Worm (Caenorhabditis elegans) whole organism, dauer: ENCODE measurements around the gene osm-12.

ENCODE experiments used
- unc-62 ChIP-seq: sonication (generic microtip); optimal IDR thresholded peaks from 2 replicates; lab custom pipeline; 2017; ENCODE audit warnings: missing biosample characterization, missing genetic modification reagents, missing genetic modification characterization

Gene osm-12

DNA sequence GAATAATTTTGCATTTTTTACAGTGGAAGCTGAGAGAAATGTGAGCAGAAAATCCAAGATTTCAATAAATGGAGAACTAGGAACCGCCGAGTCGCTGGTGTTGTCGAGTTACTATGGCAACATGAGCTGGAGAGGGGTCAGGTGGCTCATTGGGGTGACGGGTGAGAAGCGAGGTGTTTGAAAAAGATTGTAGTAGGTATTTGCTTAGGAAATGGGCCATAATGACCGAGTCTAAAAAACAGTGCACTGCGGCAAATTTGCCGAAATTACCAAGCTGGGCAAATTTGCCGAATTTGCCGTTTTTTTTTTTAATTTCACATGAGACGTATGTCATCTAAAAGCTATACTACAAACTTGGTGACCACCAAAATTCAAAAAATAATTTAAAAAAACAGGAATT, at the start of gene osm-12:
Gene osm-12, minus strand, starts transcription at position 101 of the 400 bp plus-strand sequence.
- TF ChIP-seq unc-62 (GFP tag; lab: Kevin White, UChicago), result no peak

DNA sequence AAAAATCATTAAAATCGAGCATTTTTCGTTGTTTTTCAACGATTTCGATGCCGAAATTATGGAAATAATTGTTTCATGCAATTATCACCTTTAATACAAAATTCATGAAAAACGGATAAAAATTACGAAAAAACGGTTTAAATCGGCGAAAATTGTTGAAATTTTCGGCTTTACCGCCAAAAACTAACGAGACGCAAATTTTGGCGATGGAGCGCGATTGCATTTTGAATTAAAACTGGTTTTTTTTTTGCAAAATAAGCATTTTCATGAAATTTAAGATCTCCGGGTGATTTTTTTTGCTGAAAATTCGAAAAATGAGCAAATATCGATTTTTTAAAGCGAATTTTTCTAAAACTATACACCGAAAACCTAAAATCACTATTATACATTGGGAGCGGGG, 48.8 kb upstream of the osm-12 start:
- TF ChIP-seq unc-62 (GFP tag; lab: Kevin White, UChicago), result no peak

DNA sequence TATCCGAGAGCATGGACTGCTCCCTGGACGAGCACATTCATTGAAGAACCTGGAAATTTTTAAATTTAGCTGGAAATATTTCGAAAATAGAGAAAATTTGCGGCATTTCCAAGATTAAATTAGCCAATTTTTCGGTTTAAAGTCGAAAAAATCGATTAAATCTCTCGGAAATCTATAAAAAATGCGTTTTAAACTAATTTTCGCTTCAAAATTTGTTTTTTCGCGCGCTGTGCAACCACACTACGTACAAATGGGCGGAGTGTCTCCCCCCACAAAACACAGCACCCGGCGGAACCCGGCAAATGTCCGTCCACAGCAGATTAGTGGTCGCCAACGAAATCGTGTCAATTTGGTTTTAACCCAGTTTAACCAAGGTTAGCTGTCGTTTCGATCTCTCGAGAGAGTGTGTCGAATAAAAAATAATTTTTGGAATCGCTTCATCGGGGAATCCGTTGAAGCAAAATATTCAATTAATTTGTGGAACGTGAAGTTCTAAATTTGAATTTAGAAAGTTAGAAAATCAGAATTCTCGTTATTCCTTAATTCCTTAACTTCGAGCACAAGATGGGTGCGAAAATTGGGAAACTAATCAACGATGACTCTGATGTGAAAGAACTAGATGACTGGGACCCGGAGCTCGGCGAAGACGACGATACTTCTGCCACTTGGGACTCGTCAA, 47.9 kb upstream of the osm-12 start, which contains the start of the genes tim-1 and Y75B8A.23:
Gene tim-1, minus strand, starts transcription at position 51 of the 679 bp plus-strand sequence.
Gene Y75B8A.23, plus strand, starts transcription at position 547 of the 679 bp plus-strand sequence.
- TF ChIP-seq unc-62 (GFP tag; lab: Kevin White, UChicago), result no peak

DNA sequence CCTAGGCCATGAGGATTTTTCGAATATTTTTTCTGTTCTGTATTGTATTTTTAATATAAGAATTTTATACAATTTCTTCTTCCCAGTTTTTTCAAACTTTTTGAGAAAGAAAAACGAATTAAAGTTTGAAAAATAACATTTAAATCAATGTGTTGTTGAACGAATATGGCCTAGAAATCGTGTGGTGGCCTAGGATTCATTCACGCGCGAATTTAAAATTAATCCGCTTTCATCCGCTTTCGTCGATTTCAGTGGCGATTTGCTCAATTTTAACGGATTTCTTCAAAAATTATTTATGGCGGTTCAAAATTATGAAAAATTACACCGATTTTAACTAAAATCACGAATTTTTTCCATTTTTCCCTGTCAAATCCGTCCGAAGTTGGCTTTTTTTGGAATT, 45.0 kb upstream of the osm-12 start:
- TF ChIP-seq unc-62 (GFP tag; lab: Kevin White, UChicago), result no peak

DNA sequence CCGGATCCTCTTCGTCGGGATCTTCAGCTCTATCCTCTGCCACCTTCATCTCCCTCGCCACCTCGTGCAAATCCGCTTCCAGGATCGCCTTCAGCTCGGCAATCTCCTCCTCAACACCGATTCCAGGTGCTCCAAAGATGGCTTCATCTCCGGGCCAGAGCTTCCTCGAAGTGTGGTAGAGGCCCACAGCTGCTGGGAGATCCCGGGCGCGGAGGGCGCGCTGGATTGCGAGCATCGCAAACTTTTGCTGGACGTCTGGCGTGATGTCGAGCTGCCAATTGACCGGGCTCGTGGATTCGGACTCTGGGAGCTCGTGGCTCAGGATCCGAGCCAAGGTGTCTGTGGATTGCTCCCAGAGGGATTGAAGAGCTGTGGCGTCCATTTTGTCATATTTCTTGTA, 43.2 kb upstream of the osm-12 start:
- no peak for TF ChIP-seq unc-62 (GFP tag; lab: Kevin White, UChicago)

DNA sequence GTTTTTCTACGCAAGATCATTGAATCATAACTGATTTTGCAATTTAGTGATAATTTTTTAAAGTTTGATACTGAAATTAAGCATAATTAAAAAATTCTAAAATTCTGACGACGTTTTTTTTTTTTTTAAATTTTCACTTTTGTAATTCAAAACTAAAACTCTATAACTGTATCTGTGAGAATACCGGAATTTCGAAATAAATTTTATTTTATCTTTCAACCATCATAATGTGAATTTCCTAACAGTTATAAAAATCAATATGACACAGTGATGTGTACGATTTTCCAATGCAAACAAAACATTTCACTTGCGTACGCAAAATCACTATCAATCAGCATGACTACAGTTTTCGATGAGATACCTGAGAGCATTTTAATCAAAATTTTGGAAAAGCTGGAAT, 33.6 kb upstream of the osm-12 start, which contains the start of the genes grl-15 and fbxa-89:
Gene grl-15, minus strand, starts transcription at position 101 of the 400 bp plus-strand sequence.
Gene fbxa-89, plus strand, starts transcription at position 271 of the 400 bp plus-strand sequence.
- no peak for TF ChIP-seq unc-62 (GFP tag; lab: Kevin White, UChicago)

DNA sequence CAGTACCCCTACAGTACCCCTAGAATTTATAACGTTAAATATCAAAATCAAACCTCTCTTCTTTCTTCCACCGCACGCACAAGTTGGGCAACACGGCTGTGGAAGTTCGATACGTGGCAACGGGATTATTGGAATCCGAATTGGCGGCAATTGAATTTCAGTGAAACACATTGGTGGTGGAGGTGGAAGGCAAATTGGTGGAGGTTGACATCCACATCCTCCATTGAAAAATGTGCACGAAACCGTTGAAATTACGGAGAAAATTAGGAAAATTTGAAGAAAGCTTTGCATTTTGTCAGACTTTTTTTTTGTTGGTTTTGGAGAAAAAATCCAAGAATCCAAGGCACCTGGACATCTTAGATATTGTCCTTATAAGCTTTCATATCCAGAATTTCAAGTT, 33.0 kb upstream of the osm-12 start:
- TF ChIP-seq unc-62 (GFP tag; lab: Kevin White, UChicago), result no peak

DNA sequence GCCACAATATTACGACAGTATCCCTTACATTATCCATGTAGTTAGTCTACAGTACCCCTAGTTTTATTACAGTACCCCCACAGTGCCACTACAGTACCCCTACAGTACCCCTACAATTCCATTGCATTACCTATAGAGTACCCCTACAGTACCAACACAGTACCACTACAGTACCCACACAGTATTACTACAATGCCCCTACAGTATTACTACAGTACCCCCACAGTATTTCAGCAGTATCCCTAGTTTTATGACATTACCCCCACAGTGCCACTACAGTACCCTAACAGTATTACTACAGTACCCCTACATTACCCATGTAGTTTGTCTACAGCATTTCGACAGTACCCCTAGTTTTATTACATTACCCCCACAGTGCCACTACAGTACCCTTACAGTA, 31.2 kb upstream of the osm-12 start:
- no peak for TF ChIP-seq unc-62 (GFP tag; lab: Kevin White, UChicago)

DNA sequence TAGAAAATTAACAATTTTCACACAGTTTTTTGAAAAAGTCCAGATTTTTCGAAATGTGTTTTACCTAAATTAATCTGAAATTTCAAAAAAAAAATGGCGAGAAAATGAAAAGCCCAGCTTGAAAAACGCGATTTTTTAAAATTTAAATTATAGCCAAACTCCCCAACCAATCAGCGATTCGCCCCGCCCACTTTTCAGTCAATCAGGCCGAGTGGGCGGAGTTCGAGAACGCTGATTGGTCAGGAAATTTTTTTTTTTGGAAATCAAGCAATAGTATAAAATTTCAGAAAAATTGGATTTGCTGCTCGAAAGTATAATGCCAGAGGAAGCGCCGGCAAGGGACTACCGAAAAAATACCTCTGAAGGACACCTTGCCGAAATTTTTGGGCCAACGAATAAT, 29.2 kb upstream of the osm-12 start:
- TF ChIP-seq unc-62 (GFP tag; lab: Kevin White, UChicago), result no peak

DNA sequence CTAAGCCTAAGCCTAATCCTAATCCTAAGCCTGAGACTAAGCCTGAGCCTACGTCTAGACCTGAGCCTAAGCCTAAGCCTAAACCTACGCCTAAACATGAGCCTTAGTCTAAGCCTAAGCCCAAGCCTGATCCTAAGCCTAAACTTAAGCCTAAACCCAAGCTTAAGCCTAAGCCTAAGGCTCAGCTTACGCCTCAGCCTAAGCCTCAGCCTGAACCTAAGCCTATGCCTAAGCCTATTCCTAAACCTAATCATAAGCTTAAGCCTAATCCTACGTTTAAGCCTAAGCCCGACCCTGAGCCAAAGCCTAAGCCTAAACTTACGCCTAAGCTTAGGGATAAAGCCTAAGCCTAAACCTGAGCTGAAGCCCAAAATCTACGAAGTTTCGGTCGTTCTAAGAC, 27.9 kb upstream of the osm-12 start:
- TF ChIP-seq unc-62 (GFP tag; lab: Kevin White, UChicago), result no peak

DNA sequence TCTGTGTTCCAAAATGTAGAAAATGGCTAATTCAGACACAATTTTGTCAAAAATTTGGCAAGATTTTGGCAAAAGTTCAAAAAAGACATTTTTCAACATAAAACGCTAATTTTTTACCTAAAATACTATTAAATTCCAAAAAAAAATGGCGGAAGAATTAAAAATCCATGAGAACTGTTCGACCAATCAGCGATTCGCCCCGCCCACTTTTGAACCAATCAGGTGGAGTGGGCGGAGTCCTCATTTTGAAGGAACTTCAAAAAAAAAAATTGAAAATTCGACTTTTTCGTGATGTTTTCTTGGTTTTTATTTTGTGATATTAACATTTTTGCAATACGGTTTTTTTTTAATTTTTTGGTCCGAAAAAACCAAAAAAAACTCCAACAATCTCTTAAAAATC, 25.6 kb upstream of the osm-12 start:
- no peak for TF ChIP-seq unc-62 (GFP tag; lab: Kevin White, UChicago)

DNA sequence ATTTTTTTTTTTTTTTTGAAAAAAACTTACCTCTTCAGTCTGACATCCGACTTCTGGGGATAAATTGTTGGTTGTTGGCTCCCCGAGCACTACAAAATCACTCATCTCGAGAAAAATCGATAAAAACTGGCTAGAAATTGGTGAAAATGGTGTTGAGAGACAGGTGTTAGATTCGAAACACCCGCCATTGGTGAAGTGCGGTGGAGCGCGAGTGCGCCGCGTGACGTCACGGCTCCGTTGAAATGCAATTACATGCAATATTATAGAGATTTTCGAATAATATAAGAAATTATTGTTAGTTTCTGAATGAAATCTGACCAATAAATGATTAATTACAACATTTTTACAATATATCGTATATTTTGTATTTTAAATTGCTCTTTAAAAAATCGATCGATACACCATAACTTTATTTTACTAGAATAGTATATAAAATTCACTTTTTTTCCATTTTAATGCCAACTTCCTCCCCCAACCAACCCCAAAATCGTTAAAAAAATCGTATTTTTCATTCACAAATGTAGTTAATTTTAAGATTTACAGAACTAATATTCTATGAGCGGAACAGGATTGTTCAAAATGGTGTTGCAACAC, 23.8 kb upstream of the osm-12 start, which contains the start of the genes Y75B8A.18 and Y75B8A.19:
Gene Y75B8A.18, minus strand, starts transcription at position 142 of the 594 bp plus-strand sequence.
Gene Y75B8A.19, plus strand, starts transcription at position 544 of the 594 bp plus-strand sequence.
- no peak for TF ChIP-seq unc-62 (GFP tag; lab: Kevin White, UChicago)

DNA sequence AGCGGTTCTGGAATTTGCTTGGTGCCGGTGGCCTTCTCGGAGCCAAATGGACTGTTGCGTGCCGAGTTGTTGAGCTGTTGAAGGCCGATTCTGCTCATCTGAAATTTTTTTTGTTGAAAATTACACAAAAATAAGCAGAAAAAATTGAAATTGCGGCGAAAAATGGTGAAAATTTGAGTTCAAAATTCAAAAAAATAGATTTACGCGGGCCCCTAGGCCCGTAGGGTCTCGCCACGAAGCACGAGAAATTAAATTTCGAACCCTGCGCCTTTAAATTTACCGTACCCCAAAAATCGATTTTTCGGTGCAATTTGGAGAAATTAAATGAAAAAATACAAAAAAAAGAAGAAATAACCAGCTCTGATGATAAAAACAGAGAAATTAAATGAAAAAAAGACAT, 22.9 kb upstream of the osm-12 start, which contains the start of gene gmn-1:
Gene gmn-1, minus strand, starts transcription at position 98 of the 400 bp plus-strand sequence.
- no peak for TF ChIP-seq unc-62 (GFP tag; lab: Kevin White, UChicago)

DNA sequence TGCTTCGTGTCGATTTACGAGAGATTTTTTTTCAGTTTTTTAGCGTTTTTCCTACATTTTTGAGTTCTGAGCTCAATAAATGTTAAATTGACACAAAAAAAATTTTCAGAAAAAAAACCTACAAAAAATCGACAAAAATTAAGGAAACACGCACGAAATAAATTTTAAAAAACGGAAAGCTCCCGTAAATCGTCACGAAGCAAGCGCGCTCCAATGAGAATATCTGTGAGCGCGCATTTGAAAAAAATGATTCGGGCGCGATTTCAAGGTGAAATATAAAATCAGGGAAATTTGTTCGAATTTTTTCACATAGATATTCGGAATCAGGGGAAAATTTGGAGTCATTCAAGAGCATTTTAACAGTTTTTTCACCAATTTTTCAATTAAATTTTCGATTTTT, 20.9 kb upstream of the osm-12 start:
- no peak for TF ChIP-seq unc-62 (GFP tag; lab: Kevin White, UChicago)

DNA sequence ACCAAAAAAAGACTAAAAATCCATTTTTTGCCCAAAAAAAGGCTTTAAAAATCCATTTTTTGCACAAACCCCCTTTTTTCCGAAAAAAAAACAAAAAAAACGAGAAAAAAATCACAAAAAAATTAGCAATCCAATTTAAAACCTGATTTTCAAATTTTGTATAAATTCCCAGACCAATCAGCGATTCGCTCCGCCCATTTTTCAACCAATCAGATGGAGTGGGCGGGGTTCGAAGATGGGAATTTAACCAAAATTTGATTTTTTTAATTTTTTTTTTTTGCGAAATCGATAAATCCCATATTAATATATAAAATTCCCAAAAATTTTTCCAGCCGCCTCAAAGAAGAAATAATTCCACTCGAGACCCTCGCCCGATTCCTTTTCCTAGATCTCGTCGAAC, 19.1 kb upstream of the osm-12 start:
- no peak for TF ChIP-seq unc-62 (GFP tag; lab: Kevin White, UChicago)

DNA sequence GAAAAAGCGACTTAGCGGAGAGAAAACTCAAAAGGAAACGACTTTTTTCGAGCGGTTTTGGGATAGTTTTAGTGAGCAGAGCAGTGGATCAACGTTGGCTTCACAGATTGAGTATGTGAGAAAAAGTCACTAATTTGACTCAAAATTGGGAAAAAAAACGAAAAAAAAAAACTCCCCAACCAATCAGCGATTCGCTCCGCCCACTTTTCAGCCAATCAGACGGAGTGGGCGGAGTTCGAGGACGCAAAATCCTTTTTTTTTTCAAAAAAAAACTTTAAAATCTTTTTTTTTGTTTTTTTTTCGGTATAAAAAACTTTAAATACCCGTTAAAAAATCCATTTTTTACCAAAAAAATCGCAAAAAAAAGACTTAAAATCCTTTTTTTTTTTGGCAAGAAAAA, 18.5 kb upstream of the osm-12 start:
- no peak for TF ChIP-seq unc-62 (GFP tag; lab: Kevin White, UChicago)
